Worm (Caenorhabditis elegans) whole organism, L2 larva: ENCODE measurements around the gene H39E23.3.
A peak's percentile ranks its signal among the peaks of the same experiment; 100 is the strongest.

Experiments used
- C34F6.9 ChIP-seq: fragments of 150-350 bp; optimal IDR thresholded peaks from 2 replicates; lab custom pipeline; 2014; ENCODE audit warnings: missing biosample characterization, missing genetic modification characterization
- R02D3.7 ChIP-seq: fragments of 150-350 bp; optimal IDR thresholded peaks from 2 replicates; lab custom pipeline; 2014; ENCODE audit warnings: missing biosample characterization, missing genetic modification characterization
- ZK546.5 ChIP-seq: sonication (generic microtip); optimal IDR thresholded peaks from 2 replicates; lab custom pipeline; 2017; ENCODE audit warnings: missing biosample characterization, missing genetic modification characterization
- aly-2 ChIP-seq: fragments of 150-350 bp; optimal IDR thresholded peaks from 2 replicates; lab custom pipeline; 2014; ENCODE audit warnings: missing biosample characterization, missing genetic modification characterization
- ama-1 ChIP-seq: fragments of 150-350 bp; optimal IDR thresholded peaks from 2 replicates; lab custom pipeline; 2018; ENCODE audit warnings: inconsistent platforms
- blmp-1 ChIP-seq: sonication (generic microtip); optimal IDR thresholded peaks from 2 replicates; lab custom pipeline; 2017; ENCODE audit warnings: missing genetic modification characterization, mild to moderate bottlenecking, missing compliant biosample characterization, antibody characterized with exemption, moderate library complexity; ENCODE audit not compliant: insufficient read depth
- ceh-16 ChIP-seq: fragments of 150-350 bp; optimal IDR thresholded peaks from 2 replicates; lab custom pipeline; 2014; ENCODE audit warnings: missing biosample characterization, missing genetic modification characterization
- crh-2 ChIP-seq: sonication (generic microtip); optimal IDR thresholded peaks from 2 replicates; lab custom pipeline; 2017; ENCODE audit warnings: missing biosample characterization, missing genetic modification characterization
- dmd-4 ChIP-seq: sonication (generic microtip); optimal IDR thresholded peaks from 2 replicates; lab custom pipeline; 2017; ENCODE audit warnings: missing biosample characterization, missing genetic modification characterization
- elt-1 ChIP-seq: fragments of 150-350 bp; optimal IDR thresholded peaks from 2 replicates; lab custom pipeline; 2014; ENCODE audit warnings: missing biosample characterization, missing genetic modification characterization
- fos-1 ChIP-seq: fragments of 150-350 bp; optimal IDR thresholded peaks from 2 replicates; lab custom pipeline; 2014; ENCODE audit warnings: missing biosample characterization, missing genetic modification characterization
- gmeb-1 ChIP-seq: fragments of 150-350 bp; optimal IDR thresholded peaks from 2 replicates; lab custom pipeline; 2014; ENCODE audit warnings: missing biosample characterization, missing genetic modification characterization
- lin-11 ChIP-seq: fragments of 150-350 bp; sonication (generic microtip); optimal IDR thresholded peaks from 2 replicates; lab custom pipeline; 2014; ENCODE audit warnings: missing biosample characterization, missing genetic modification characterization, inconsistent platforms, mixed read lengths
- lin-13 ChIP-seq: fragments of 150-350 bp; optimal IDR thresholded peaks from 2 replicates; lab custom pipeline; 2014; ENCODE audit warnings: missing biosample characterization, missing genetic modification reagents, missing genetic modification characterization
- lsy-2 ChIP-seq, 2 experiments: fragments of 150-350 bp in 1 of 2; sonication (generic microtip) in 1 of 2; optimal IDR thresholded peaks; 2 replicates each; lab custom pipeline; 2014 to 2017; ENCODE audit warnings: missing biosample characterization in 2 of 2, missing genetic modification characterization in 2 of 2
- mbf-1 ChIP-seq: sonication (generic microtip); optimal IDR thresholded peaks from 2 replicates; lab custom pipeline; 2017; ENCODE audit warnings: missing biosample characterization, missing genetic modification characterization
- mdl-1 ChIP-seq, 2 experiments: fragments of 150-350 bp in 1 of 2; sonication (generic microtip) in 1 of 2; optimal IDR thresholded peaks; 2 replicates each; lab custom pipeline; 2017; ENCODE audit warnings: missing biosample characterization in 2 of 2, missing genetic modification characterization in 2 of 2
- nhr-10 ChIP-seq: sonication (generic microtip); optimal IDR thresholded peaks from 2 replicates; lab custom pipeline; 2017; ENCODE audit warnings: missing biosample characterization, missing genetic modification characterization
- nhr-129 ChIP-seq: fragments of 150-350 bp; optimal IDR thresholded peaks from 2 replicates; lab custom pipeline; 2014; ENCODE audit warnings: missing biosample characterization, missing genetic modification characterization
- nhr-21 ChIP-seq: fragments of 150-350 bp; optimal IDR thresholded peaks from 2 replicates; lab custom pipeline; 2014; ENCODE audit warnings: missing biosample characterization, missing genetic modification characterization
- nhr-23 ChIP-seq: fragments of 150-350 bp; optimal IDR thresholded peaks from 2 replicates; lab custom pipeline; 2014; ENCODE audit warnings: missing biosample characterization, missing genetic modification reagents, missing genetic modification characterization
- nhr-25 ChIP-seq: fragments of 150-350 bp; sonication (generic microtip); optimal IDR thresholded peaks from 3 replicates; lab custom pipeline; 2014; ENCODE audit warnings: missing biosample characterization, missing genetic modification characterization
- nhr-77 ChIP-seq: fragments of 150-350 bp; optimal IDR thresholded peaks from 2 replicates; lab custom pipeline; 2014; ENCODE audit warnings: missing biosample characterization, missing genetic modification characterization
- peb-1 ChIP-seq: fragments of 150-350 bp; optimal IDR thresholded peaks from 2 replicates; lab custom pipeline; 2014; ENCODE audit warnings: missing biosample characterization, missing genetic modification characterization
- sem-4 ChIP-seq: fragments of 150-350 bp; optimal IDR thresholded peaks from 2 replicates; lab custom pipeline; 2014; ENCODE audit warnings: missing biosample characterization, missing genetic modification reagents, missing genetic modification characterization
- skn-1 ChIP-seq: sonication (generic microtip); optimal IDR thresholded peaks from 2 replicates; lab custom pipeline; 2017; ENCODE audit warnings: missing biosample characterization, missing genetic modification characterization
- sma-3 ChIP-seq: sonication (generic microtip); optimal IDR thresholded peaks from 2 replicates; lab custom pipeline; 2016; ENCODE audit warnings: missing genetic modification reagents, missing genetic modification characterization, missing compliant biosample characterization
- sma-9 ChIP-seq, 2 experiments: fragments of 150-350 bp in 1 of 2; sonication (generic microtip) in 1 of 2; optimal IDR thresholded peaks; 2 replicates each; lab custom pipeline; 2014 to 2016; ENCODE audit warnings: missing genetic modification characterization in 2 of 2, mild to moderate bottlenecking in 1 of 2, missing biosample characterization in 1 of 2, missing compliant biosample characterization in 1 of 2, missing genetic modification reagents in 1 of 2, moderate library complexity in 1 of 2
- snpc-4 ChIP-seq: fragments of 150-350 bp; optimal IDR thresholded peaks from 2 replicates; lab custom pipeline; 2014; ENCODE audit warnings: missing biosample characterization, missing genetic modification characterization
- unc-39 ChIP-seq: fragments of 150-350 bp; optimal IDR thresholded peaks from 2 replicates; lab custom pipeline; 2014; ENCODE audit warnings: missing biosample characterization, missing genetic modification characterization
- unc-55 ChIP-seq: fragments of 150-350 bp; sonication (generic microtip); optimal IDR thresholded peaks from 3 replicates; lab custom pipeline; 2014; ENCODE audit warnings: missing biosample characterization, missing genetic modification reagents, missing genetic modification characterization
- unc-62 ChIP-seq: fragments of 150-350 bp; optimal IDR thresholded peaks from 2 replicates; lab custom pipeline; 2014; ENCODE audit warnings: missing biosample characterization, missing genetic modification reagents, missing genetic modification characterization
- ztf-1 ChIP-seq: fragments of 200-800 bp; sonication (Bioruptor generic); conservative IDR thresholded peaks from 2 replicates; pipeline ENCODE4 v1.3.6; 2022; ENCODE audit warnings: missing genetic modification characterization, missing compliant biosample characterization
- ztf-4 ChIP-seq: fragments of 150-350 bp; optimal IDR thresholded peaks from 2 replicates; lab custom pipeline; 2014; ENCODE audit warnings: missing biosample characterization, missing genetic modification characterization

Gene H39E23.3

DNA sequence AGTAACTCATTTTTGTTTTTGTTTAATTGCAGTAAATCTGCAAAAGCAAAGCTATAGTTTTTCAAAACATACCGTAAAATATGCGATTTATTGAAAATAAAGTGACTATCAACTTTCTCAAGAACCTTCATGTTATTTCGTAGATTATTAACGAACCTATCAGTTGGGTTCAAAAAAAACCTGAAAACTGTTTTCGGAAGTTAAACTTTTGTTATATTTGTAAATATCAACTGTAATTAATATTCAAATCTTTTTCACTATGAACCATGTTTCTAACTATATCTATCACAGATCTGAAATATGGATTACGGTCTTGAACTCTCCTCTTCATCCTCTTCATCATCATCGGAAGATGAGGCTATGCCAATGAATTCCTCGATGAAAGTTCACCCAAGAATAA, 19.6 kb upstream of the H39E23.3 start, which contains the start of gene D1086.19:
TSS of gene D1086.19 (plus strand) at position 301 of the 400 bp plus-strand sequence.
- TF ChIP-seq ZK546.5 (no peak), unc-39 (tag; lab: Kevin White, UChicago) (no peak), elt-1 (tag; lab: Kevin White, UChicago) (no peak), skn-1 (tag; lab: Kevin White, UChicago) (no peak), C34F6.9 (tag; lab: Kevin White, UChicago) (no peak), nhr-25 (no peak), nhr-21 (tag; lab: Kevin White, UChicago) (no peak), ztf-4 (no peak), dmd-4 (no peak)

- TF ChIP-seq nhr-23, result no peak
- TF ChIP-seq mbf-1 (tag; lab: Kevin White, UChicago), result no peak
- no peak for TF ChIP-seq gmeb-1 (tag; lab: Kevin White, UChicago)
- no peak for TF ChIP-seq fos-1 (tag; lab: Kevin White, UChicago)
- no peak for TF ChIP-seq mdl-1 (tag; optimal IDR thresholded peaks at IDR 0.05; lab: Kevin White, UChicago)
- no peak for TF ChIP-seq peb-1 (tag; lab: Kevin White, UChicago)
- TF ChIP-seq unc-55 (GFP tag; lab: Kevin White, UChicago), result no peak
- no peak for TF ChIP-seq snpc-4 (tag; lab: Kevin White, UChicago)
- TF ChIP-seq R02D3.7, result no peak
- TF ChIP-seq nhr-10, result no peak
- no peak for TF ChIP-seq lin-11 (tag; lab: Kevin White, UChicago)
- no peak for TF ChIP-seq blmp-1
- no peak for TF ChIP-seq skn-1 (tag; lab: Kevin White, UChicago)
- no peak for TF ChIP-seq nhr-77 (tag; lab: Kevin White, UChicago)
- no peak for TF ChIP-seq unc-39 (tag; lab: Kevin White, UChicago)
- TF ChIP-seq ceh-16 (tag; lab: Kevin White, UChicago), result no peak
These were observed 17.2 kb upstream of the H39E23.3 start, which contains the start of the genes D1086.5 and him-5 for ce11 chrV:14090309-14090967. D1086.5 (minus strand) TSS chrV:14090359. him-5 (plus strand) TSS chrV:14090426.

DNA sequence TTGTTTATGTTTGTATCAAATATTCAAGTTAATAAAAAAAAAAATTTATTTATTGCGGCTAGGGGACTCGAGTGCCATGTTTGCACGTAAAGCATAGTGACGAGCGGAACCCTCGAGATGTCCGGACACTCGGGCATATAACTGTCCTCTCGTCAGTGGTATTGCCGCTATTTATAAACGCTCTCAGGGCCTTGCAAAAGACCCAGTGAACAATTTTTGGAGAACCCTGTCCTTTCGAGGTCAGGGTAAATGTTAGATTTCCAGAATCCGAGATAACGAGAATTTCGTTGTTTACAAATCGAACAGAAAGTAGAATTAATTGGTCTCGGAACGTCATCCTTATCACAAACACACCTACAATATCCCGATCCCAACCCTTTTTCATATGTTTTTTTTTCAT, 15.2 kb upstream of the H39E23.3 start, which contains the start of gene D1086.3:
TSS of gene D1086.3 (plus strand) at position 390 of the 400 bp plus-strand sequence.
- TF ChIP-seq snpc-4 (tag; lab: Kevin White, UChicago) (peak; percentile 97), lin-13 (GFP tag; lab: Kevin White, UChicago) (peak; percentile 8), sma-3 (peak; percentile 35), nhr-129 (peak; percentile 30), elt-1 (tag; lab: Kevin White, UChicago) (no peak), lsy-2 (tag; optimal IDR thresholded peaks at IDR 0.05; lab: Kevin White, UChicago) (peak in 1 of 2 experiments; percentile 44), gmeb-1 (tag; lab: Kevin White, UChicago) (no peak), peb-1 (tag; lab: Kevin White, UChicago) (no peak), mdl-1 (tag; optimal IDR thresholded peaks at IDR 0.05; lab: Kevin White, UChicago) (no peak), nhr-21 (tag; lab: Kevin White, UChicago) (peak; percentile 39), ama-1 (peak; percentile 91), fos-1 (tag; lab: Kevin White, UChicago) (peak; percentile 1), sem-4 (tag; lab: Kevin White, UChicago) (no peak), sma-9 (GFP tag; optimal IDR thresholded peaks at IDR 0.05; lab: Kevin White, UChicago) (peak; percentile 40), sma-9 (tag; optimal IDR thresholded peaks at IDR 0.05; lab: Kevin White, UChicago) (no peak), crh-2 (tag; lab: Kevin White, UChicago) (no peak), C34F6.9 (tag; lab: Kevin White, UChicago) (peak; percentile 5), unc-62 (GFP tag; lab: Kevin White, UChicago) (no peak), ztf-1 (0 out of 2 replicates have a peak, but pooled peaks have one; percentile 30)

DNA sequence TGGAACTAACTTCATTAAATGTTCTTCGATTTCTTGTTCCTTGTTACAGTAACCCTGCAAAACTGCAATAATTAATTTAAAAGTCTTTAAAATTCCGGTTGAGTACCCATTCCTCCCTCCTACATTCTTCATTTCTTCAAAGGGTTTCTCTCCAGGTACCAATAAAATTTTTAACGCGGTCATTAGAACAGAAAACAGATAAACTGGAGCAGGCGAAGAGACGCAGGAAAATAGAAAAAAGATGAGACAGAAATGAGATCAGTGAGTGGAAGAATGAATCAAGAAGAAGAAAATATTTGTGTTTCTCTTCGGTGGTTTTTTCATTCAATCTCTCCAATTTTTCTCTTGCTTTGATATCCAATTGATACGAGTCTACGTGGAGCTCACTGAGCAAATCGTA, 13.8 kb upstream of the H39E23.3 start, which contains the start of gene D1086.8:
TSS of gene D1086.8 (plus strand) at position 301 of the 400 bp plus-strand sequence.
- TF ChIP-seq aly-2 (tag; lab: Kevin White, UChicago) (no peak), C34F6.9 (tag; lab: Kevin White, UChicago) (peak; percentile 4)
